Worm (Caenorhabditis elegans) whole organism, midembryonic: ENCODE measurements around the gene col-130.
A peak's percentile ranks its signal among the peaks of the same experiment; 100 is the strongest.

Source experiments
- cog-1 ChIP-seq: sonication (generic microtip); optimal IDR thresholded peaks from 2 replicates; lab custom pipeline; 2016; ENCODE audit warnings: missing genetic modification characterization, missing compliant biosample characterization
- flt-1 ChIP-seq: fragments of 200-800 bp; sonication (Bioruptor generic); IDR thresholded peaks from 2 replicates; pipeline ENCODE4 v1.3.6; 2022; ENCODE audit warnings: missing genetic modification characterization, missing compliant biosample characterization
- klf-2 ChIP-seq: fragments of 200-800 bp; sonication (Bioruptor generic); conservative IDR thresholded peaks from 2 replicates; pipeline ENCODE4 v1.3.6; 2022; ENCODE audit warnings: missing genetic modification reagents, missing genetic modification characterization, missing compliant biosample characterization
- med-1 ChIP-seq: sonication (generic microtip); optimal IDR thresholded peaks from 2 replicates; lab custom pipeline; 2017; ENCODE audit warnings: missing genetic modification characterization, mild to moderate bottlenecking, missing compliant biosample characterization, antibody characterized with exemption, missing genetic modification reagents; ENCODE audit not compliant: insufficient read depth
- ref-1 ChIP-seq: fragments of 200-800 bp; sonication (Bioruptor generic); conservative IDR thresholded peaks from 2 replicates; pipeline ENCODE4 v1.3.6; 2022; ENCODE audit warnings: missing genetic modification reagents, missing genetic modification characterization, missing compliant biosample characterization
- tab-1 ChIP-seq: fragments of 200-800 bp; sonication (Bioruptor generic); IDR thresholded peaks from 2 replicates; pipeline ENCODE4 v1.3.6; 2022; ENCODE audit warnings: missing genetic modification characterization, missing compliant biosample characterization
- ztf-23 ChIP-seq: fragments of 200-800 bp; sonication (Bioruptor generic); IDR thresholded peaks from 2 replicates; pipeline ENCODE4 v1.3.6; 2022; ENCODE audit warnings: missing genetic modification reagents, missing genetic modification characterization, missing compliant biosample characterization
- ztf-29 ChIP-seq: fragments of 200-800 bp; sonication (Bioruptor generic); IDR thresholded peaks from 2 replicates; pipeline ENCODE4 v1.3.6; 2022; ENCODE audit warnings: missing genetic modification reagents, missing genetic modification characterization, missing compliant biosample characterization

DNA sequence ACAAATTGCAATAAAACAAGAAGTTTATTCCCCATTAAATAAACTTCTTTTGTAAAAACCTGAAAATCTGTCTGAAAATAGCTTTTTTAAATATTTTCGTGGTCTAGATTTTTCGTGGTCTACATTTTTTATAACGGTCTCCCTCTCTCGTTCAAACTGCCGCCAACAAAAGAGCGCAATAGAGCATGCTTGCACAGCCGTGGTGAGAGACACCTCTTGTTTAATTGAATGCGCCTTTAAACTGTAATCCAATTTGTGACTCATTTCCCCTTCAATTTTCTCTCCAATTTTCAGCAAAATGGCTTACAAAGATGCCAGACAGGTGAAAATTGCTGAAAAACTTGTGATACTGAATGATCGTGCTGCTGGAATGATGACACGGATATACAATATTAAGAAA is 24.2 kb downstream of the col-130 start, which contains the start of gene gex-3:
- TF ChIP-seq flt-1 (GFP tag; lab: Robert Waterston, UW) (no peak), klf-2 (GFP tag; lab: Robert Waterston, UW) (no peak), ztf-29 (GFP tag; lab: Robert Waterston, UW) (no peak), ztf-23 (no peak; the same call in 1 of the 2 replicates), tab-1 (GFP tag; lab: Robert Waterston, UW) (no peak), med-1 (no peak), ref-1 (GFP tag; lab: Robert Waterston, UW) (no peak), cog-1 (tag; lab: Kevin White, UChicago) (peak; percentile 47)
